Worm (Caenorhabditis elegans) whole organism, L1 larva: ENCODE data around the gene gpc-1.

Experiments
- C04F5.9 ChIP-seq: sonication (generic microtip); optimal IDR thresholded peaks from 2 replicates; lab custom pipeline; 2016; ENCODE audit warnings: missing genetic modification characterization, missing compliant biosample characterization
- C16A3.4 ChIP-seq: fragments of 150-350 bp; optimal IDR thresholded peaks from 2 replicates; lab custom pipeline; 2014; ENCODE audit warnings: missing biosample characterization, missing genetic modification characterization
- aha-1 ChIP-seq: fragments of 150-350 bp; optimal IDR thresholded peaks from 2 replicates; lab custom pipeline; 2014; ENCODE audit warnings: missing biosample characterization, missing genetic modification characterization
- aly-2 ChIP-seq: fragments of 150-350 bp; optimal IDR thresholded peaks from 2 replicates; lab custom pipeline; 2014; ENCODE audit warnings: missing biosample characterization, missing genetic modification characterization
- ama-1 ChIP-seq: fragments of 150-350 bp; optimal IDR thresholded peaks from 2 replicates; lab custom pipeline; 2014
- ceh-88 ChIP-seq: fragments of 200-800 bp; sonication (Bioruptor generic); IDR thresholded peaks from 2 replicates; pipeline ENCODE4 v1.3.6; 2022; ENCODE audit warnings: missing genetic modification characterization, missing compliant biosample characterization
- ceh-90 ChIP-seq: sonication (generic microtip); optimal IDR thresholded peaks from 2 replicates; lab custom pipeline; 2016; ENCODE audit warnings: missing genetic modification characterization, missing compliant biosample characterization
- ces-1 ChIP-seq: fragments of 150-350 bp; optimal IDR thresholded peaks from 2 replicates; lab custom pipeline; 2014; ENCODE audit warnings: missing biosample characterization, missing genetic modification reagents, missing genetic modification characterization
- dpl-1 ChIP-seq, 3 experiments: fragments of 150-350 bp in 2 of 3; sonication (generic microtip) in 1 of 3; optimal IDR thresholded peaks; 2 replicates each; lab custom pipeline; 2014 to 2017; ENCODE audit warnings: missing biosample characterization in 3 of 3, missing genetic modification characterization in 3 of 3, missing genetic modification reagents in 3 of 3
- dsc-1 ChIP-seq: sonication (generic microtip); optimal IDR thresholded peaks from 2 replicates; lab custom pipeline; 2016; ENCODE audit warnings: mild to moderate bottlenecking, missing genetic modification characterization, missing compliant biosample characterization
- efl-1 ChIP-seq, 4 experiments: fragments of 150-350 bp; optimal IDR thresholded peaks in 3 of 4; peaks in 1 of 4; 1 replicate in 1 of 4; 2 replicates in 3 of 4; lab custom pipeline; 2014; ENCODE audit warnings: missing biosample characterization in 2 of 4, missing genetic modification characterization in 2 of 4, missing genetic modification reagents in 2 of 4
- egl-13 ChIP-seq: sonication (generic microtip); optimal IDR thresholded peaks from 2 replicates; lab custom pipeline; 2016; ENCODE audit warnings: missing genotype, missing genetic modification reagents, missing genetic modification characterization, missing compliant biosample characterization
- egl-27 ChIP-seq, 2 experiments: fragments of 150-350 bp in 1 of 2; sonication (generic microtip); optimal IDR thresholded peaks; 3 replicates each; lab custom pipeline; 2017 to 2018; ENCODE audit warnings: missing biosample characterization in 2 of 2, missing genetic modification characterization in 2 of 2, missing genetic modification reagents in 2 of 2
- elt-2 ChIP-seq: sonication (generic microtip); optimal IDR thresholded peaks from 2 replicates; lab custom pipeline; 2016; ENCODE audit warnings: missing genetic modification characterization, mild to moderate bottlenecking, inconsistent platforms, missing compliant biosample characterization, missing genetic modification reagents
- elt-3 ChIP-seq, 6 experiments: fragments of 150-350 bp in 1 of 6; sonication (generic microtip); optimal IDR thresholded peaks; 2 replicates each; lab custom pipeline; 2017 to 2018; ENCODE audit warnings: missing biosample characterization in 6 of 6, missing genetic modification characterization in 6 of 6, inconsistent platforms in 1 of 6
- ets-5 ChIP-seq: fragments of 200-800 bp; sonication (Bioruptor generic); IDR thresholded peaks from 2 replicates; pipeline ENCODE4 v1.3.6; 2022; ENCODE audit warnings: missing genetic modification characterization, missing compliant biosample characterization
- fkh-4 ChIP-seq: sonication (generic microtip); optimal IDR thresholded peaks from 2 replicates; lab custom pipeline; 2016; ENCODE audit warnings: missing compliant biosample characterization, missing genetic modification characterization, borderline replicate concordance
- fkh-8 ChIP-seq: sonication (generic microtip); optimal IDR thresholded peaks from 2 replicates; lab custom pipeline; 2016; ENCODE audit warnings: mild to moderate bottlenecking, missing genetic modification characterization, missing compliant biosample characterization
- fos-1 ChIP-seq: fragments of 150-350 bp; optimal IDR thresholded peaks from 2 replicates; lab custom pipeline; 2014; ENCODE audit warnings: missing biosample characterization, missing genetic modification characterization
- hlh-17 ChIP-seq: fragments of 200-800 bp; sonication (Bioruptor generic); optimal IDR thresholded peaks from 2 replicates; lab custom pipeline; 2018; ENCODE audit warnings: missing genetic modification characterization, mild to moderate bottlenecking, missing compliant biosample characterization, moderate library complexity, borderline replicate concordance
- hlh-4 ChIP-seq: sonication (generic microtip); optimal IDR thresholded peaks from 2 replicates; lab custom pipeline; 2016; ENCODE audit warnings: mild to moderate bottlenecking, missing genetic modification characterization, missing compliant biosample characterization
- irx-1 ChIP-seq: sonication (generic microtip); optimal IDR thresholded peaks from 2 replicates; lab custom pipeline; 2016; ENCODE audit warnings: missing genetic modification characterization, missing compliant biosample characterization
- isw-1 ChIP-seq: fragments of 200-800 bp; sonication (Bioruptor generic); IDR thresholded peaks from 2 replicates; pipeline ENCODE4 v1.3.6; 2022; ENCODE audit warnings: missing genetic modification characterization, missing compliant biosample characterization
- lin-14 ChIP-seq: fragments of 200-800 bp; sonication (Bioruptor generic); optimal IDR thresholded peaks from 2 replicates; lab custom pipeline; 2018; ENCODE audit warnings: mild to moderate bottlenecking, missing genetic modification characterization, moderate library complexity, missing compliant biosample characterization
- lsy-2 ChIP-seq, 2 experiments: fragments of 150-350 bp; optimal IDR thresholded peaks; 2 replicates each; lab custom pipeline; 2014; ENCODE audit warnings: missing biosample characterization in 2 of 2, missing genetic modification characterization in 2 of 2
- mef-2 ChIP-seq: fragments of 150-350 bp; optimal IDR thresholded peaks from 2 replicates; lab custom pipeline; 2014; ENCODE audit warnings: missing biosample characterization, missing genetic modification characterization
- nhr-12 ChIP-seq: sonication (generic microtip); optimal IDR thresholded peaks from 2 replicates; lab custom pipeline; 2017; ENCODE audit warnings: missing biosample characterization, missing genetic modification characterization
- nhr-19 ChIP-seq: fragments of 200-800 bp; sonication (Bioruptor generic); conservative IDR thresholded peaks from 2 replicates; pipeline ENCODE4 v1.3.6; 2022; ENCODE audit warnings: missing genetic modification characterization, missing compliant biosample characterization
- nhr-20 ChIP-seq: sonication (generic microtip); optimal IDR thresholded peaks from 2 replicates; lab custom pipeline; 2016; ENCODE audit warnings: mild to moderate bottlenecking, missing genetic modification characterization, missing compliant biosample characterization
- nhr-237 ChIP-seq: fragments of 150-350 bp; optimal IDR thresholded peaks from 2 replicates; lab custom pipeline; 2014; ENCODE audit warnings: missing biosample characterization, missing genetic modification characterization
- nhr-47 ChIP-seq: sonication (generic microtip); optimal IDR thresholded peaks from 2 replicates; lab custom pipeline; 2016; ENCODE audit warnings: mild to moderate bottlenecking, missing genetic modification characterization, moderate library complexity, missing compliant biosample characterization
- nhr-71 ChIP-seq: sonication (generic microtip); optimal IDR thresholded peaks from 2 replicates; lab custom pipeline; 2016; ENCODE audit warnings: mild to moderate bottlenecking, missing genetic modification characterization, moderate library complexity, missing compliant biosample characterization
- nhr-76 ChIP-seq: sonication (generic microtip); optimal IDR thresholded peaks from 2 replicates; lab custom pipeline; 2017; ENCODE audit warnings: missing biosample characterization, missing genetic modification characterization
- nhr-77 ChIP-seq: fragments of 150-350 bp; optimal IDR thresholded peaks from 2 replicates; lab custom pipeline; 2014; ENCODE audit warnings: missing biosample characterization, missing genetic modification characterization
- nhr-84 ChIP-seq: sonication (generic microtip); optimal IDR thresholded peaks from 2 replicates; lab custom pipeline; 2017; ENCODE audit warnings: missing biosample characterization, missing genetic modification characterization
- nhr-85 ChIP-seq: sonication (generic microtip); peaks from one replicate; lab custom pipeline; 2016; ENCODE audit warnings: missing genetic modification characterization, inconsistent platforms, missing compliant biosample characterization
- pag-3 ChIP-seq: sonication (generic microtip); optimal IDR thresholded peaks from 2 replicates; lab custom pipeline; 2017; ENCODE audit warnings: missing genetic modification characterization, mild to moderate bottlenecking, missing compliant biosample characterization, antibody characterized with exemption, borderline replicate concordance; ENCODE audit not compliant: insufficient read depth
- pqm-1 ChIP-seq: sonication (generic microtip); optimal IDR thresholded peaks from 3 replicates; lab custom pipeline; 2017; ENCODE audit warnings: missing biosample characterization, missing genetic modification characterization
- skn-1 ChIP-seq: fragments of 150-350 bp; optimal IDR thresholded peaks from 2 replicates; lab custom pipeline; 2014; ENCODE audit warnings: missing biosample characterization, missing genetic modification characterization
- sup-37 ChIP-seq: fragments of 200-800 bp; sonication (Bioruptor generic); optimal IDR thresholded peaks from 2 replicates; lab custom pipeline; 2018; ENCODE audit warnings: mild to moderate bottlenecking, missing genetic modification characterization, missing compliant biosample characterization
- swsn-7 ChIP-seq: sonication (generic microtip); optimal IDR thresholded peaks from 2 replicates; lab custom pipeline; 2016; ENCODE audit warnings: missing genetic modification characterization, missing compliant biosample characterization
- tlp-1 ChIP-seq: fragments of 150-350 bp; optimal IDR thresholded peaks from 2 replicates; lab custom pipeline; 2014; ENCODE audit warnings: missing biosample characterization, missing genetic modification characterization
- unc-30 ChIP-seq: sonication (generic microtip); optimal IDR thresholded peaks from 2 replicates; lab custom pipeline; 2017; ENCODE audit warnings: missing biosample characterization, missing genetic modification characterization
- unc-62 ChIP-seq: fragments of 150-350 bp; optimal IDR thresholded peaks from 2 replicates; lab custom pipeline; 2014; ENCODE audit warnings: missing biosample characterization, missing genetic modification reagents, missing genetic modification characterization
- unc-98 ChIP-seq: fragments of 200-800 bp; sonication (Bioruptor generic); IDR thresholded peaks from 2 replicates; pipeline ENCODE4 v1.3.6; 2022; ENCODE audit warnings: missing genetic modification characterization, missing compliant biosample characterization
- xbp-1 ChIP-seq: sonication (generic microtip); optimal IDR thresholded peaks from 2 replicates; lab custom pipeline; 2016; ENCODE audit warnings: missing genetic modification characterization, missing compliant biosample characterization
- zag-1 ChIP-seq: fragments of 150-350 bp; optimal IDR thresholded peaks from 2 replicates; lab custom pipeline; 2014; ENCODE audit warnings: missing biosample characterization, missing genetic modification characterization
- ztf-11 ChIP-seq, 2 experiments: sonication (generic microtip); optimal IDR thresholded peaks; 2 replicates each; lab custom pipeline; 2016 to 2017; ENCODE audit warnings: missing genetic modification characterization in 2 of 2, missing biosample characterization in 1 of 2, missing compliant biosample characterization in 1 of 2
- ztf-4 ChIP-seq: fragments of 150-350 bp; optimal IDR thresholded peaks from 2 replicates; lab custom pipeline; 2014; ENCODE audit warnings: missing biosample characterization, missing genetic modification characterization

The gpc-1 gene

DNA sequence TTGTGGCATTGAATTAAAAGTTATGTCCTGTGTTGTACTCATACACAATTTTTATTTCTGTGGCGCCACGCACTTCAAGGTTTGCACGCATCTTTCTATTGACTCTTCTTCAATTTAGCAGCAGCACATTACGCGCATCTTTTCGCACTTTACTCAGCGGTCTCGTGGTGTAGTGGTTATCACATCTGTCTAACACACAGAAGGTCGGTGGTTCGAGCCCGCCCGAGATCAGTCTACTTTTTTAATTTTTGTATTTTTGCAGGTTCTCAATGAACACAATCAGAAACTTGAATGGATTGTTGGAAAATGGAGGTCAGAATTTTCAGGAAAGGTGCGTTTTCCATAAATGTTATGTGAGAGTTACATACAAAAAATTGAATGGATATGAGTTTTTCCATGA, 41.3 kb downstream of the gpc-1 start (continued):
- TF ChIP-seq lsy-2 (tag; optimal IDR thresholded peaks at IDR 0.05; lab: Kevin White, UChicago) (peak; percentile 36 to 54), egl-13 (tag; lab: Kevin White, UChicago) (no peak), ceh-90 (tag; lab: Kevin White, UChicago) (no peak), fos-1 (tag; lab: Kevin White, UChicago) (peak; percentile 19), nhr-84 (tag; lab: Kevin White, UChicago) (no peak), ets-5 (GFP tag; lab: Robert Waterston, UW) (no peak), hlh-17 (GFP tag; lab: Kevin White, UChicago) (no peak), C16A3.4 (tag; lab: Kevin White, UChicago) (peak; percentile 32), isw-1 (no peak), ztf-11 (tag; optimal IDR thresholded peaks at IDR 0.05; lab: Kevin White, UChicago) (peak in 1 of 2 experiments; percentile 4), nhr-71 (tag; lab: Kevin White, UChicago) (peak; percentile 68), ama-1 (no peak), fkh-8 (tag; lab: Kevin White, UChicago) (no peak), nhr-237 (tag; lab: Kevin White, UChicago) (no peak), fkh-4 (tag; lab: Kevin White, UChicago) (peak; percentile 5), nhr-76 (tag; lab: Kevin White, UChicago) (no peak), lin-14 (GFP tag; lab: Kevin White, UChicago) (peak; percentile 51), swsn-7 (tag; lab: Kevin White, UChicago) (peak; percentile 58), nhr-12 (no peak), elt-2 (tag; lab: Kevin White, UChicago) (peak; percentile 11), ztf-4 (tag; lab: Kevin White, UChicago) (no peak), C04F5.9 (tag; lab: Kevin White, UChicago) (no peak), unc-98 (GFP tag; lab: Robert Waterston, UW) (no peak), unc-62 (GFP tag; lab: Kevin White, UChicago) (no peak), irx-1 (no peak), elt-3 (tag; optimal IDR thresholded peaks at IDR 0.05; lab: Kevin White, UChicago) (peak in 1 of 6 experiments; percentile 16), dsc-1 (peak; percentile 73), hlh-4 (tag; lab: Kevin White, UChicago) (no peak), aha-1 (tag; lab: Kevin White, UChicago) (no peak), pag-3 (tag; lab: Kevin White, UChicago) (no peak), zag-1 (tag; lab: Kevin White, UChicago) (no peak), pqm-1 (tag; lab: Kevin White, UChicago) (no peak), nhr-77 (tag; lab: Kevin White, UChicago) (no peak), egl-27 (tag; optimal IDR thresholded peaks at IDR 0.05; lab: Kevin White, UChicago) (no peak), xbp-1 (tag; lab: Kevin White, UChicago) (peak; percentile 48), dpl-1 (GFP tag; optimal IDR thresholded peaks at IDR 0.05; lab: Kevin White, UChicago) (peak in 1 of 3 experiments; percentile 2), nhr-85 (tag; lab: Kevin White, UChicago) (peak; percentile 76), sup-37 (GFP tag; lab: Kevin White, UChicago) (no peak), tlp-1 (tag; lab: Kevin White, UChicago) (no peak), nhr-47 (peak; percentile 69), ces-1 (GFP tag; lab: Kevin White, UChicago) (no peak), nhr-19 (peak; percentile 73), aly-2 (tag; lab: Kevin White, UChicago) (no peak), skn-1 (tag; lab: Kevin White, UChicago) (peak; percentile 14), nhr-20 (tag; lab: Kevin White, UChicago) (peak; percentile 67), mef-2 (tag; lab: Kevin White, UChicago) (no peak), unc-30 (tag; lab: Kevin White, UChicago) (no peak), efl-1 (optimal IDR thresholded peaks at IDR 0.05; lab: Kevin White, UChicago) (peak; percentile 0 to 12), efl-1 (GFP tag; optimal IDR thresholded peaks at IDR 0.05 in 1 of 2; lab: Kevin White, UChicago) (peak in 1 of 2 experiments; percentile 89), ceh-88 (0 out of 2 replicates have a peak, but pooled peaks have one; percentile 39)
